Fruit fly (Drosophila melanogaster): Measurements from ENCODE around the gene CG10903.

Gene CG10903

DNA sequence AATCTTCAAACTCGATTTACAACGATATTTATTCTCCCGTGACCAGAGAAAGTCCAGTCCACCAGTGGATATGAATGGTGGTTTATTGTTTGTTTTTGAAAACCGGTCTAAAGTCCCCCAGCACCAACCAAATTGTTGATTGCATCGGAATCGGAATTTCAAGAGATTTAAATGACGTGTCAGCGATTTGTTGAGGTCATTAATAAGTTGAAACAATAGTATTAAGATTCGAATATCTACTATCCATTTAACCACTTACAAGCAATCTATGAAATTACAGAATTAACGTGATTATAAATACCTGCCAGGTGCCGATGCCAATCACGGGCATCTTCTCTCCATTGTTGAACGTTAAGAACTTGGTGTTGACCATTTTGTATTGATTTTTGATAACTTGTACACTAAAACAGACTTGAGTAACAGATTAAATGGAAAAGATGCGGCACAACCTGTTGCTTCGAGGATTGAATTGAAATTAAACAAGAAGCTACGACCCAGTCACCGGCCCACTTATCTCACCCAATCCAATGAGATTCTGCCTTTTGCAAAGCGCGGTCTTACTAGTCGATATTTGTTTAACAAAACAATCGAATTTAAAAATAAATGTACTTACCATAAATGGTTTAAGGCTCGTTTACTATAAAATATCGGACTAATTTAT lies 22.5 kb upstream of the CG10903 start, which contains the start of gene CG2767:
Gene CG2767, minus strand, starts transcription at position 516 of the 661 bp plus-strand sequence.
- TF ChIP-seq Mnt (GFP tag; optimal IDR thresholded peaks at IDR 0.05), result no peak
- peak; percentile 13 for TF ChIP-seq bab1 (GFP tag; optimal IDR thresholded peaks at IDR 0.05)
- TF ChIP-seq tj (GFP tag; optimal IDR thresholded peaks at IDR 0.05), result peak; percentile 64
- no peak for TF ChIP-seq toe (GFP tag; optimal IDR thresholded peaks at IDR 0.05)
- TF ChIP-seq CG14711 (tag; optimal IDR thresholded peaks at IDR 0.05), result no peak
- no peak for TF ChIP-seq CG1620 (GFP tag; optimal IDR thresholded peaks at IDR 0.05)
- TF ChIP-seq CG12768 (GFP tag; optimal IDR thresholded peaks at IDR 0.05), result peak; percentile 17
- no peak for TF ChIP-seq kay (GFP tag; ENCODE audit: borderline replicate concordance)
- TF ChIP-seq ovo (GFP tag; optimal IDR thresholded peaks at IDR 0.05), result no peak
- peak; percentile 18 for TF ChIP-seq CG33017 (tag; optimal IDR thresholded peaks at IDR 0.05)

DNA sequence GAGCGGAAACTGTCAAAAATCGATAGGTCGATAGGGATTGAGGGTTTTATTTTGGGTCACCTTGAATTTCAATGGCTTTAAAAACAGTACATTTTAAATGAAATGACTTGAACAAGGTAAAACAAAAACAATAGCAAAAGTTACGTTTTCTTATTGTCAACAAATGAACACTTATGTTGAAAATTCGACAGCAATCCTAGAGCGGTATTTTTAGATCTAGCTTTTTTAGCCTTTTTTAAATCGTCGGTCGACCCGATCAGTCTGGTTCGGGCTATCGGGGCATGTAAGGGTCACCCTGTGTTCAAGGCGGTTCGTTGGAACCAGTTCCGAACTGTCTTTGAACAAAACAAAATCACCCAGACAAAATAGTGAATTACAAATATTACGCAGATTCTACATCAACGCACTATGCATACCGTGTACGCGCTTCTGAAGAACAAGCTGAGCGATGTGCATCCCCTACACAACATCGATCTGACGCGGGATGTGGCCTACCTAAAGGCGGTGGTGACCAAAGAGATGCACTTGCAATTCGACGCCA lies 21.1 kb upstream of the CG10903 start, which contains the start of the genes CG11052 and CG3223:
Gene CG11052, minus strand, starts transcription at position 218 of the 541 bp plus-strand sequence.
Gene CG3223, plus strand, starts transcription at position 321 of the 541 bp plus-strand sequence.
- TF ChIP-seq bab1 (GFP tag; optimal IDR thresholded peaks at IDR 0.05) (peak; percentile 45), CG14711 (tag; optimal IDR thresholded peaks at IDR 0.05) (peak; percentile 67), CG11617 (GFP tag; optimal IDR thresholded peaks at IDR 0.05) (no peak)

DNA sequence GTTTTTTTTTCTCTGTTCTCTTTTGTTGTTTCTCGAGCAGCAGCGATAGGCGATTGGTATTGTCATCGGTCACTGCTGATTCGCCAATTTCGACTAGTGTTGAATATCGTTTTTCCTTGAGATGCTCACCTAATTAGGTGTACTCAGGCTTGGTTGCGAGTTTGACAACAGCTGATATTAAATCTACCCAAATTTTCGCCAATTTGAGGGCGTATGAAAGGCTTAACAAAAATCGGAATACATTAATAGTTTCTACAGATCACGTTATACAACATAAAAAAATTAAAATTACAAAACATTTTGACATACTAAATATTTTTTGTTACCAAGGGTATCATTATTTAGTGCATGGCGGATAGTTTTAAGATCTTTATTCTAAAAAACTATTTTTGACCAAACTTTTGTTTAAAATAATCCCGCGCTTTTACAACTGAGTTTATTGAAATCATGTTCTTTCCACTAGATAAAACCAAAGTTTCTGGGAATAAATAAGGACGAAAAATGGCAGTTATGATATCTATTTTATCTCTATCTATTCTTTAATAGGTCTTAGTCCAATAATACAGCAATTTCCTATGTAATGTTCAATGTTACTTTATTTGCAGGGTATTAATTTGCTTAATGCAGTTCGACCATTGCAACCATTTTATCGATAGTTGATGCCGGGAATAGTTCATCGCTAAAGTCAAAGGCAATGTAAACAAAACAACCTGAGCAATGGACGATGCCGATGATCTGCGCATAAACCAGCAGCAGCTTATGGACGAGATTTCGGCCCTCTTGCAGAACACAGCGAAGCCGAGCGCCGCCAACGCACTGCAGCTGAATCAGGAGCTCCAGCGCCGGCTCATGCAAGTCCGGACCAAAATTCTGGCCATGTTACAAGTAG lies 16.8 kb upstream of the CG10903 start, which contains the start of the genes CG10435 and Pbp95:
Gene CG10435, minus strand, starts transcription at position 81 of the 889 bp plus-strand sequence.
Gene Pbp95, plus strand, starts transcription at position 671 of the 889 bp plus-strand sequence.
- TF ChIP-seq tj (GFP tag; optimal IDR thresholded peaks at IDR 0.05) (peak; percentile 83), CG5204 (GFP tag; optimal IDR thresholded peaks at IDR 0.05) (peak; percentile 80), CG7045 (GFP tag; optimal IDR thresholded peaks at IDR 0.05) (peak; percentile 37), toe (GFP tag; optimal IDR thresholded peaks at IDR 0.05) (peak; percentile 79), CG7101 (tag; optimal IDR thresholded peaks at IDR 0.05) (peak; percentile 57), bab1 (GFP tag; optimal IDR thresholded peaks at IDR 0.05) (peak; percentile 33), ovo (GFP tag; optimal IDR thresholded peaks at IDR 0.05) (no peak), CG33017 (tag; optimal IDR thresholded peaks at IDR 0.05) (no peak), cnc (optimal IDR thresholded peaks at IDR 0.05) (no peak), CG1620 (GFP tag; optimal IDR thresholded peaks at IDR 0.05) (peak; percentile 66), Crg-1 (GFP tag; optimal IDR thresholded peaks at IDR 0.05) (peak; percentile 54), CG11617 (GFP tag; optimal IDR thresholded peaks at IDR 0.05) (peak; percentile 72), CG14711 (tag; optimal IDR thresholded peaks at IDR 0.05) (peak; percentile 31), Clk (GFP tag; optimal IDR thresholded peaks at IDR 0.05) (peak; percentile 32), Mnt (GFP tag; optimal IDR thresholded peaks at IDR 0.05) (peak; percentile 60), pad (GFP tag; optimal IDR thresholded peaks at IDR 0.05) (peak; percentile 49), kay (GFP tag; ENCODE audit: borderline replicate concordance) (no peak), CG12768 (GFP tag; optimal IDR thresholded peaks at IDR 0.05) (peak; percentile 39), cic (GFP tag; optimal IDR thresholded peaks at IDR 0.05) (no peak), Hr96 (GFP tag; optimal IDR thresholded peaks at IDR 0.05) (peak; percentile 4)

DNA sequence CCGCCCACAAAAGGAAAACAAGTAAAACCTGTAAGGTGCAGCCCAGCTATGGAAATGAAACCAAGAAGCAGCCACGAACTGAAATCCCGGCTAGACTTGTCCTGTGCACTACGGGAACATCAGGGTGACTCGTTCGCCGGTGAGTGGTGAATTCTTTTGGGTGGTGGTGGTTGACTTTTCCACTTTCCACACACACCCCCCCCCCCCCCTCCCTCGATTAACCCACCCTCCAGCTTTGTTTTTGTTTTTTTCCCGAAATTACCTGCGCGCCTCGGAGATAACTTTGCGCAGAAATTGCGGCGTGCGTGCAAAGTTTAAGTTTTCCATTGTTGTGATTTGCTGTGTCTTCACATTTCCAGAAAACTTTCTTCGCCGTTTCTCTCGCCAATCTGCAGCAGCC lies 3.7 kb upstream of the CG10903 start:
- TF ChIP-seq toe (GFP tag; optimal IDR thresholded peaks at IDR 0.05) (no peak), CG14711 (tag; optimal IDR thresholded peaks at IDR 0.05) (no peak), CG7101 (tag; optimal IDR thresholded peaks at IDR 0.05) (no peak), bab1 (GFP tag; optimal IDR thresholded peaks at IDR 0.05) (no peak), Mnt (GFP tag; optimal IDR thresholded peaks at IDR 0.05) (no peak), Hr96 (GFP tag; optimal IDR thresholded peaks at IDR 0.05) (no peak), Crg-1 (GFP tag; optimal IDR thresholded peaks at IDR 0.05) (no peak), CG11617 (GFP tag; optimal IDR thresholded peaks at IDR 0.05) (no peak), tj (GFP tag; optimal IDR thresholded peaks at IDR 0.05) (no peak), CG5204 (GFP tag; optimal IDR thresholded peaks at IDR 0.05) (no peak), Clk (GFP tag; optimal IDR thresholded peaks at IDR 0.05) (no peak)

DNA sequence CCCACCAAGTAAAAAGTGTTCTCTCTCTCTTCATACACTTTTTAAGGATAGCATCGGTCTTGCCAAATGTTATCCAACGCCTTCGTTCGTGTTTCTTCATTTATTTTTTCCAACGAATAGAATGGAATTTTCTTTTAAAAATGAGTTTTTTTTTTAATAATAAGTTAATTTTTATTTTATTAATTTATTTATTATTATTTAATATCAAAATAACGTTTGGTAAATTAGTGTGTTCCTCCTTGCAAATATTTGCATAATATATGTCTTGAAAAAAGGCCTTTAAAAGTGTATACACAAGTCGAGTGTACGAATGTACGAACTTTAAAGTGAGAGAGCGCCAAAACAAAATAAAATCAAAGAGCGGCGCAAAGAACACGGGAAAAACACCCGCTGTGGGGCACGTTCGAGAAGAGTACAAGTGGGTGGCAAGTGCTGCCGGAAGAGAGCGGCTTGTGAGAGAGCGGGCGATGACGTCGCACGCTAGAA lies 3.0 kb upstream of the CG10903 start:
- TF ChIP-seq kay (GFP tag; ENCODE audit: borderline replicate concordance) (no peak), bab1 (GFP tag; optimal IDR thresholded peaks at IDR 0.05) (peak; percentile 13), CG12768 (GFP tag; optimal IDR thresholded peaks at IDR 0.05) (peak; percentile 42), Mnt (GFP tag; optimal IDR thresholded peaks at IDR 0.05) (no peak), CG11617 (GFP tag; optimal IDR thresholded peaks at IDR 0.05) (peak; percentile 71), cnc (optimal IDR thresholded peaks at IDR 0.05) (no peak), CG7045 (GFP tag; optimal IDR thresholded peaks at IDR 0.05) (peak; percentile 57), CG7101 (tag; optimal IDR thresholded peaks at IDR 0.05) (peak; percentile 68), CG33017 (tag; optimal IDR thresholded peaks at IDR 0.05) (peak; percentile 81), pad (GFP tag; optimal IDR thresholded peaks at IDR 0.05) (peak; percentile 1), ovo (GFP tag; optimal IDR thresholded peaks at IDR 0.05) (no peak), tj (GFP tag; optimal IDR thresholded peaks at IDR 0.05) (peak; percentile 35)

All from whole organism, adult.